Worm (Caenorhabditis elegans) whole organism, midembryonic: Measurements from ENCODE around the gene F58D12.3.

Experiments used
- flt-1 ChIP-seq: fragments of 200-800 bp; sonication (Bioruptor generic); IDR thresholded peaks from 2 replicates; pipeline ENCODE4 v1.3.6; 2022; ENCODE audit warnings: missing genetic modification characterization, missing compliant biosample characterization
- klf-2 ChIP-seq: fragments of 200-800 bp; sonication (Bioruptor generic); conservative IDR thresholded peaks from 2 replicates; pipeline ENCODE4 v1.3.6; 2022; ENCODE audit warnings: missing genetic modification reagents, missing genetic modification characterization, missing compliant biosample characterization
- ztf-29 ChIP-seq: fragments of 200-800 bp; sonication (Bioruptor generic); IDR thresholded peaks from 2 replicates; pipeline ENCODE4 v1.3.6; 2022; ENCODE audit warnings: missing genetic modification reagents, missing genetic modification characterization, missing compliant biosample characterization

- TF ChIP-seq flt-1 (no peak), klf-2 (GFP tag; lab: Robert Waterston, UW) (no peak), ztf-29 (GFP tag; lab: Robert Waterston, UW) (no peak)
Measured at ce11 chrV:14064422-14064821, 6.8 kb downstream of the F58D12.3 start, which contains the start of gene D1086.21.
